Worm (Caenorhabditis elegans): ENCODE data around the gene cat-2.

Gene cat-2

ce11 chrII:219846-220503 is 37.6 kb upstream of the cat-2 start:
- TF ChIP-seq ham-2 (GFP tag; optimal IDR thresholded peaks at IDR 0.05) = peak; percentile 21
- TF ChIP-seq mls-2 (tag; optimal IDR thresholded peaks at IDR 0.05) = no peak

ce11 chrII:220602-221001 is 37.0 kb upstream of the cat-2 start, which contains the start of gene ubxn-3:
ubxn-3 (minus strand) TSS chrII:220667.
- TF ChIP-seq mls-2 (tag; optimal IDR thresholded peaks at IDR 0.05) (no peak), unc-120 (tag; optimal IDR thresholded peaks at IDR 0.05; ENCODE audit: poor library complexity, severe bottlenecking) (no peak), cnd-1 (tag; optimal IDR thresholded peaks at IDR 0.05) (no peak), ham-2 (GFP tag; optimal IDR thresholded peaks at IDR 0.05) (no peak), tbx-8 (GFP tag; optimal IDR thresholded peaks at IDR 0.05) (no peak)

DNA sequence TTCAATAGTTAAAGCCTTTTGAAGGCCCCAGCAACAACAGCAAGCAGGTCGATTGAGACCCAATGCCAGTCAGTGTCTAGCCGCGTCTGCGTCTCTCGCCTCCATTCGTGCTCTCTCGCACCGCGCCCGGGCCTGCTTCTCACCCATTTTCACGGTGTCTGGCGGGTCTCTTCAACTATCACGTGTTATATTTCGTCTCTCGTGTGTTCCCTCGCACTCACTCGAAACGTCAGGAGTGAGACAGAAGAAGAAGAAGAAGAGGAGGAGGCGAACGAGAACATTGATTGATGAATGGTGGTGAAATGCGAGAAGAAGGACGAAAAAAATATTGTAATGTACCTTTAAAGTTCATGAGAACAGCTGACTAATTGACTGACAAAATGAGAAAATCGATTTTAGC is 36.4 kb upstream of the cat-2 start:
- TF ChIP-seq unc-62 (GFP tag; optimal IDR thresholded peaks at IDR 0.05) (peak; percentile 94), nhr-12 (tag; optimal IDR thresholded peaks at IDR 0.05) (no peak), lsy-2 (tag; optimal IDR thresholded peaks at IDR 0.05) (no peak), hlh-1 (tag; optimal IDR thresholded peaks at IDR 0.05) (peak; percentile 68), tbx-8 (GFP tag; optimal IDR thresholded peaks at IDR 0.05) (no peak), lin-13 (tag; optimal IDR thresholded peaks at IDR 0.05) (no peak), flh-1 (GFP tag; optimal IDR thresholded peaks at IDR 0.05) (no peak), elt-1 (tag; optimal IDR thresholded peaks at IDR 0.05; ENCODE audit: borderline replicate concordance, insufficient read depth) (no peak), ceh-43 (GFP tag; optimal IDR thresholded peaks at IDR 0.05) (no peak), sptf-1 (tag; optimal IDR thresholded peaks at IDR 0.05) (peak; percentile 43), ztf-11 (tag; optimal IDR thresholded peaks at IDR 0.05) (peak; percentile 18), ham-2 (GFP tag; optimal IDR thresholded peaks at IDR 0.05) (peak; percentile 61), blmp-1 (tag; optimal IDR thresholded peaks at IDR 0.05) (no peak), unc-120 (tag; optimal IDR thresholded peaks at IDR 0.05; ENCODE audit: poor library complexity, severe bottlenecking) (peak; percentile 60), mls-2 (tag; optimal IDR thresholded peaks at IDR 0.05) (peak; percentile 53), unc-39 (tag; optimal IDR thresholded peaks at IDR 0.05) (no peak), ces-1 (GFP tag; optimal IDR thresholded peaks at IDR 0.05) (no peak), nhr-237 (tag; optimal IDR thresholded peaks at IDR 0.05) (no peak)

DNA sequence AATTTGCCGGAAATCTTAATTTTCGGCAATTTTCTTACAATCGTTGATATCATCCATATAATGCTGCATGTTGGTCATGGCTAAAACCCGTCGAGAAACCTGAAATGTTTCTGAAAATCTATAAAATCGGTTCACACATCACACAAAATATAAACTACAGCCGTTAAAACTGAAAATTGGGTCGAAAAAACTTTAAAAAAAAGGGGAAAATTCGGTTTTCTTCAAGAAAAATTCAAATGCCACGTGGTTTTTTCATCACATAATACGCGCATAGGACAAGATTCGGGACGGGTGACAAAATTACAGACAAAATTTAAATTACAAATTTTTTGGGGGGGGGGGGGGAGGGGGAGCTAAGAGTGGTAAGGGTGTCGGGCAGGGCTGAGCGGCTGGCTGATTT is 25.0 kb upstream of the cat-2 start, which contains the start of gene Y43H11AL.1:
TSS of gene Y43H11AL.1 (minus strand) at position 101 of the 400 bp plus-strand sequence.
- no peak for TF ChIP-seq lsy-2 (tag; optimal IDR thresholded peaks at IDR 0.05)
- no peak for TF ChIP-seq sptf-1 (tag; optimal IDR thresholded peaks at IDR 0.05)
- no peak for TF ChIP-seq ceh-43 (GFP tag; optimal IDR thresholded peaks at IDR 0.05)
- TF ChIP-seq M03D4.4 (tag; optimal IDR thresholded peaks at IDR 0.05) = no peak
- TF ChIP-seq ceh-39 (tag; optimal IDR thresholded peaks at IDR 0.05) = no peak
- no peak for TF ChIP-seq nhr-237 (tag; optimal IDR thresholded peaks at IDR 0.05)
- no peak for TF ChIP-seq nhr-2 (tag; optimal IDR thresholded peaks at IDR 0.05)
- TF ChIP-seq elt-3 (tag; optimal IDR thresholded peaks at IDR 0.05) = no peak
- no peak for TF ChIP-seq blmp-1 (tag; optimal IDR thresholded peaks at IDR 0.05)
- TF ChIP-seq bed-3 (GFP tag; optimal IDR thresholded peaks at IDR 0.05) = no peak

ce11 chrII:237721-238120 is 19.9 kb upstream of the cat-2 start, which contains the start of gene laat-1:
laat-1 (minus strand) TSS chrII:237821.
- TF ChIP-seq M03D4.4 (tag; optimal IDR thresholded peaks at IDR 0.05) = no peak
- TF ChIP-seq zip-8 (tag; optimal IDR thresholded peaks at IDR 0.05) = peak; percentile 89

DNA sequence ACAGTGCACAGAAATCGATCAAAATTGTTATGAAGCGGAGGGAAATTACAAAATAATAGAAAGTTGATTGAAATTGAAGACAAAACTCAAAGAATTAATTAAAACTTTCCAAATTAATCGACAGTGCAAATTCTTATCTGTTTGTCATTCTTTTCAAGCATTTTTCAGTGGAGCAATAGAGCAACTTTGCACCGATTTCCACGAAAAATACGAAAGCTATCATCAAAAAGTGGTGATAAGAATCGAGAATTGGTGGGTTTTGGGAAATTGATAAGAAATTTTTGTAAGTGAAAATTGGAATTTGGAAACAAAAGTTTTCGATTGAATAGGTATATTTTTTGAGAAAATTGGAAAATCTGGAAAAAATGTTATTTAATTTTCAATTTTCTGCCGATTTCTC is 17.6 kb upstream of the cat-2 start:
- TF ChIP-seq ces-1 (GFP tag; optimal IDR thresholded peaks at IDR 0.05) (no peak), nhr-76 (tag; optimal IDR thresholded peaks at IDR 0.05) (no peak)

ce11 chrII:247736-248135 is 9.9 kb upstream of the cat-2 start:
- TF ChIP-seq elt-1 (tag; optimal IDR thresholded peaks at IDR 0.05; ENCODE audit: borderline replicate concordance, insufficient read depth) (no peak), lsy-2 (tag; optimal IDR thresholded peaks at IDR 0.05) (no peak), unc-39 (tag; optimal IDR thresholded peaks at IDR 0.05) (no peak), mab-5 (tag; optimal IDR thresholded peaks at IDR 0.05) (no peak), sem-2 (GFP tag; optimal IDR thresholded peaks at IDR 0.05) (no peak)

All from whole organism, mixed stage, embryonic.